Fruit fly (Drosophila melanogaster) whole organism, wandering third instar larva: ENCODE results near the gene CG14006.

ENCODE experiments used
- Rel ChIP-seq, 2 experiments: fragments of 200-800 bp; sonication (Bioruptor generic) in 1 of 2; optimal IDR thresholded peaks; 2 replicates in 1 of 2; 3 replicates in 1 of 2; lab custom pipeline; 2016 to 2019; ENCODE audit warnings: mild to moderate bottlenecking in 2 of 2, missing biosample characterization in 2 of 2, missing genetic modification characterization in 2 of 2, moderate library complexity in 1 of 2
- brk ChIP-seq: fragments of 200-800 bp; sonication (Bioruptor generic); optimal IDR thresholded peaks from 2 replicates; lab custom pipeline; 2016; ENCODE audit warnings: missing biosample characterization, mild to moderate bottlenecking, missing genetic modification characterization
- dl ChIP-seq, 2 experiments: fragments of 175-275, 200-275 bp in 1 of 2; fragments of 200-275 bp in 1 of 2; sonication (Bioruptor generic); optimal IDR thresholded peaks; lab custom pipeline; 2018; ENCODE audit warnings: mild to moderate bottlenecking in 2 of 2, missing biosample characterization in 2 of 2, missing genetic modification characterization in 2 of 2, moderate library complexity in 2 of 2; ENCODE audit not compliant: partially characterized antibody in 2 of 2, insufficient read depth in 1 of 2
- fru ChIP-seq: fragments of 200-800 bp; sonication (Bioruptor generic); optimal IDR thresholded peaks from 3 replicates; lab custom pipeline; 2016; ENCODE audit warnings: missing biosample characterization, mild to moderate bottlenecking, missing genetic modification characterization

- TF ChIP-seq Rel (GFP tag; optimal IDR thresholded peaks at IDR 0.05; lab: Kevin White, UChicago) (no peak), Rel (tag; optimal IDR thresholded peaks at IDR 0.05; lab: Kevin White, UChicago) (no peak), fru (GFP tag; lab: Kevin White, UChicago) (no peak), brk (no peak), dl (GFP tag; optimal IDR thresholded peaks at IDR 0.05; lab: Kevin White, UChicago; ENCODE audit: insufficient read depth in 1 of 2, partially characterized antibody in 2 of 2) (no peak)
Measured at dm6 chr2L:5706074-5706473, 22.5 kb downstream of the CG14006 start, which contains the start of gene CG7236.
